Worm (Caenorhabditis elegans) whole organism, early embryonic: ENCODE data around the gene gst-33.

ENCODE experiments used
- B0310.2 ChIP-seq: sonication (generic microtip); optimal IDR thresholded peaks from 2 replicates; lab custom pipeline; 2016; ENCODE audit warnings: mild to moderate bottlenecking, missing genetic modification characterization, missing compliant biosample characterization
- F13C5.2 ChIP-seq: sonication (generic microtip); optimal IDR thresholded peaks from 2 replicates; lab custom pipeline; 2017; ENCODE audit warnings: mild to moderate bottlenecking, missing genetic modification characterization, inconsistent platforms, missing compliant biosample characterization
- aly-1 ChIP-seq: sonication (generic microtip); optimal IDR thresholded peaks from 2 replicates; lab custom pipeline; 2016; ENCODE audit warnings: missing genetic modification characterization, missing compliant biosample characterization
- ama-1 ChIP-seq: fragments of 150-350 bp; optimal IDR thresholded peaks from 2 replicates; lab custom pipeline; 2014
- ceh-13 ChIP-seq: fragments of 200-800 bp; sonication (Bioruptor generic); optimal IDR thresholded peaks from 2 replicates; lab custom pipeline; 2018; ENCODE audit warnings: mild to moderate bottlenecking, missing genetic modification characterization, missing compliant biosample characterization
- ceh-36 ChIP-seq: sonication (generic microtip); optimal IDR thresholded peaks from 2 replicates; lab custom pipeline; 2016; ENCODE audit warnings: missing genetic modification characterization, inconsistent platforms, missing compliant biosample characterization
- ets-7 ChIP-seq: sonication (generic microtip); optimal IDR thresholded peaks from 2 replicates; lab custom pipeline; 2016; ENCODE audit warnings: missing genotype, missing genetic modification characterization, missing compliant biosample characterization
- hmbx-1 ChIP-seq: sonication (generic microtip); optimal IDR thresholded peaks from 2 replicates; lab custom pipeline; 2016; ENCODE audit warnings: mild to moderate bottlenecking, missing genetic modification characterization, missing compliant biosample characterization
- hmg-4 ChIP-seq: fragments of 200-800 bp; sonication (Bioruptor generic); optimal IDR thresholded peaks from 2 replicates; lab custom pipeline; 2018; ENCODE audit warnings: mild to moderate bottlenecking, missing genetic modification characterization, missing compliant biosample characterization
- hnd-1 ChIP-seq: sonication (generic microtip); optimal IDR thresholded peaks from 2 replicates; lab custom pipeline; 2016; ENCODE audit warnings: missing genetic modification characterization, missing compliant biosample characterization
- pes-1 ChIP-seq: fragments of 200-800 bp; sonication (Bioruptor generic); IDR thresholded peaks from 2 replicates; pipeline ENCODE4 v1.3.6; 2022; ENCODE audit warnings: missing genetic modification reagents, missing genetic modification characterization, missing compliant biosample characterization
- scrt-1 ChIP-seq: fragments of 200-800 bp; sonication (Bioruptor generic); IDR thresholded peaks from 2 replicates; pipeline ENCODE4 v1.3.6; 2022; ENCODE audit warnings: missing genetic modification characterization, missing compliant biosample characterization
- sea-1 ChIP-seq: fragments of 200-800 bp; sonication (Bioruptor generic); conservative IDR thresholded peaks from 2 replicates; pipeline ENCODE4 v1.3.6; 2022; ENCODE audit warnings: missing genetic modification characterization, missing compliant biosample characterization
- tbx-11 ChIP-seq: fragments of 200-800 bp; sonication (Bioruptor generic); IDR thresholded peaks from 2 replicates; pipeline ENCODE4 v1.3.6; 2022; ENCODE audit warnings: missing genetic modification characterization, missing compliant biosample characterization
- tbx-37 ChIP-seq: fragments of 200-800 bp; sonication (Bioruptor generic); conservative IDR thresholded peaks from 2 replicates; pipeline ENCODE4 v1.3.6; 2022; ENCODE audit warnings: missing genetic modification reagents, missing genetic modification characterization, missing compliant biosample characterization
- tra-4 ChIP-seq: sonication (generic microtip); optimal IDR thresholded peaks from 2 replicates; lab custom pipeline; 2017; ENCODE audit warnings: missing genetic modification characterization, missing compliant biosample characterization

Gene gst-33

ce11 chrV:3417928-3418327 is 50.4 kb downstream of the gst-33 start, which contains the start of gene T20D4.3:
Gene T20D4.3 (plus strand): TSS chrV:3418228.
- TF ChIP-seq B0310.2, result no peak
- no peak for TF ChIP-seq ama-1 (lab: Kevin White, UChicago)
- TF ChIP-seq F13C5.2 (tag; lab: Kevin White, UChicago), result no peak
- TF ChIP-seq sea-1 (GFP tag; lab: Robert Waterston, UW), result no peak
- no peak for TF ChIP-seq ets-7 (tag; lab: Kevin White, UChicago)
- TF ChIP-seq tra-4 (tag; lab: Kevin White, UChicago), result no peak
- TF ChIP-seq tbx-37 (GFP tag; lab: Robert Waterston, UW), result no peak
- no peak for TF ChIP-seq hnd-1 (tag; lab: Kevin White, UChicago)
- no peak for TF ChIP-seq ceh-13
- no peak for TF ChIP-seq tbx-11 (GFP tag; lab: Robert Waterston, UW)
- no peak for TF ChIP-seq aly-1
- no peak for TF ChIP-seq hmg-4 (GFP tag; lab: Kevin White, UChicago)
- no peak for TF ChIP-seq hmbx-1 (tag; lab: Kevin White, UChicago)
- TF ChIP-seq pes-1 (GFP tag; lab: Robert Waterston, UW), result no peak
- TF ChIP-seq scrt-1 (GFP tag; lab: Robert Waterston, UW), result no peak
- TF ChIP-seq ceh-36 (tag; lab: Kevin White, UChicago), result no peak
